Worm (Caenorhabditis elegans): ENCODE measurements around the gene Y45G5AM.9.

Y45G5AM.9 gene

ce11 chrV:4190232-4190631 is 4.2 kb downstream of the Y45G5AM.9 start (continued):
- TF ChIP-seq lsy-2 (tag; optimal IDR thresholded peaks at IDR 0.05) = no peak
- peak; percentile 21 for TF ChIP-seq duxl-1 (tag; optimal IDR thresholded peaks at IDR 0.05; ENCODE audit: poor library complexity)
- 0 out of 2 replicates have a peak, but pooled peaks have one; percentile 28 for TF ChIP-seq ctbp-1 (GFP tag; IDR thresholded peaks at IDR 0.05)

ce11 chrV:4189618-4190017 is 4.8 kb downstream of the Y45G5AM.9 start:
- TF ChIP-seq ceh-28 (tag; optimal IDR thresholded peaks at IDR 0.05) (no peak), nhr-25 (tag; optimal IDR thresholded peaks at IDR 0.05; ENCODE audit: borderline replicate concordance, insufficient read depth) (no peak), nhr-102 (tag; optimal IDR thresholded peaks at IDR 0.05) (peak; percentile 38)

ce11 chrV:4187144-4187485 is 7.3 kb downstream of the Y45G5AM.9 start, which contains the start of gene nhr-114:
TSS of gene nhr-114 (plus strand) at chrV:4187202.
- no peak for TF ChIP-seq snpc-4 (tag; optimal IDR thresholded peaks at IDR 0.05)
- no peak for TF ChIP-seq spr-3 (GFP tag; optimal IDR thresholded peaks at IDR 0.05)
- peak; percentile 33 for TF ChIP-seq hlh-30 (tag; optimal IDR thresholded peaks at IDR 0.05; ENCODE audit: insufficient read depth)
- peak; percentile 10 for TF ChIP-seq dve-1 (tag; optimal IDR thresholded peaks at IDR 0.05; ENCODE audit: insufficient read depth)
- no peak for TF ChIP-seq F44E2.7 (GFP tag; IDR thresholded peaks at IDR 0.05)
- no peak for TF ChIP-seq F26F4.8 (GFP tag; conservative IDR thresholded peaks at IDR 0.05)
- TF ChIP-seq nhr-28 (tag; optimal IDR thresholded peaks at IDR 0.05) = peak; percentile 57
- peak in 1 of 2 experiments; percentile 81 for TF ChIP-seq unc-62 (GFP tag; optimal IDR thresholded peaks at IDR 0.05 in 1 of 2)
- TF ChIP-seq unc-62 (tag; optimal IDR thresholded peaks at IDR 0.05) = no peak
- no peak for TF ChIP-seq ztf-7 (tag; optimal IDR thresholded peaks at IDR 0.05)
- TF ChIP-seq nhr-48 (tag; optimal IDR thresholded peaks at IDR 0.05) = no peak
- TF ChIP-seq lin-38 (GFP tag; IDR thresholded peaks at IDR 0.05) = no peak
- TF ChIP-seq lir-3 (tag; optimal IDR thresholded peaks at IDR 0.05) = no peak
- TF ChIP-seq hmg-1.1 (GFP tag; IDR thresholded peaks at IDR 0.05) = no peak

ce11 chrV:4186453-4187143 is 7.8 kb downstream of the Y45G5AM.9 start:
- peak; percentile 68 for TF ChIP-seq hlh-30 (tag; optimal IDR thresholded peaks at IDR 0.05; ENCODE audit: insufficient read depth)
- TF ChIP-seq mxl-3 (GFP tag; optimal IDR thresholded peaks at IDR 0.05) = peak; percentile 97
- TF ChIP-seq pha-4 (GFP tag; IDR thresholded peaks at IDR 0.05) = peak; percentile 45
- TF ChIP-seq pha-4 (tag; optimal IDR thresholded peaks at IDR 0.05) = no peak
- peak; percentile 37; the same call in 1 of the 2 replicates for TF ChIP-seq lin-38 (GFP tag; IDR thresholded peaks at IDR 0.05)
- TF ChIP-seq daf-12 (tag; optimal IDR thresholded peaks at IDR 0.05) = no peak
- TF ChIP-seq lin-13 (GFP tag; optimal IDR thresholded peaks at IDR 0.05) = no peak
- TF ChIP-seq nhr-25 (tag; optimal IDR thresholded peaks at IDR 0.05; ENCODE audit: borderline replicate concordance, insufficient read depth) = no peak
- TF ChIP-seq nhr-28 (tag; optimal IDR thresholded peaks at IDR 0.05) = peak; percentile 20
- no peak for TF ChIP-seq zfp-3 (GFP tag; conservative IDR thresholded peaks at IDR 0.05)
- TF ChIP-seq unc-130 (GFP tag; optimal IDR thresholded peaks at IDR 0.05) = no peak
- TF ChIP-seq cey-2 (tag; optimal IDR thresholded peaks at IDR 0.05; ENCODE audit: borderline replicate concordance, insufficient read depth) = no peak
- TF ChIP-seq nhr-237 (tag; optimal IDR thresholded peaks at IDR 0.05) = no peak
- TF ChIP-seq nhr-48 (tag; optimal IDR thresholded peaks at IDR 0.05) = peak; percentile 50
- 0 out of 2 replicates have a peak, but pooled peaks have one; percentile 43 for TF ChIP-seq lim-7 (GFP tag; IDR thresholded peaks at IDR 0.05)
- no peak for TF ChIP-seq F49E8.2 (tag; optimal IDR thresholded peaks at IDR 0.05; ENCODE audit: borderline replicate concordance)
- 0 out of 2 replicates have a peak, but pooled peaks have one; percentile 14 for TF ChIP-seq php-3 (GFP tag; IDR thresholded peaks at IDR 0.05)
- TF ChIP-seq set-16 (GFP tag; IDR thresholded peaks at IDR 0.05) = peak; percentile 47
- TF ChIP-seq mdl-1 (tag; optimal IDR thresholded peaks at IDR 0.05) = peak; percentile 31 to 53
- no peak for TF ChIP-seq daf-19 (GFP tag; conservative IDR thresholded peaks at IDR 0.05)
- no peak for TF ChIP-seq nhr-6 (tag; optimal IDR thresholded peaks at IDR 0.05)
- no peak for TF ChIP-seq spr-1 (tag; optimal IDR thresholded peaks at IDR 0.05)
- TF ChIP-seq vab-7 (GFP tag; IDR thresholded peaks at IDR 0.05) = no peak
- no peak for TF ChIP-seq daf-16 (GFP tag; optimal IDR thresholded peaks at IDR 0.05)
- peak; percentile 38 for TF ChIP-seq daf-16 (tag; optimal IDR thresholded peaks at IDR 0.05)
- TF ChIP-seq lin-1 (GFP tag; IDR thresholded peaks at IDR 0.05) = peak; percentile 32; the same call in 1 of the 2 replicates
- TF ChIP-seq sdz-12 (GFP tag; optimal IDR thresholded peaks at IDR 0.05) = no peak
- no peak for TF ChIP-seq nhr-77 (tag; optimal IDR thresholded peaks at IDR 0.05)
- TF ChIP-seq nhr-41 (GFP tag; IDR thresholded peaks at IDR 0.05) = no peak
- TF ChIP-seq nhr-102 (tag; optimal IDR thresholded peaks at IDR 0.05) = peak; percentile 35
